Fruit fly (Drosophila melanogaster): ENCODE results near the gene CG14864.

Gene CG14864

DNA sequence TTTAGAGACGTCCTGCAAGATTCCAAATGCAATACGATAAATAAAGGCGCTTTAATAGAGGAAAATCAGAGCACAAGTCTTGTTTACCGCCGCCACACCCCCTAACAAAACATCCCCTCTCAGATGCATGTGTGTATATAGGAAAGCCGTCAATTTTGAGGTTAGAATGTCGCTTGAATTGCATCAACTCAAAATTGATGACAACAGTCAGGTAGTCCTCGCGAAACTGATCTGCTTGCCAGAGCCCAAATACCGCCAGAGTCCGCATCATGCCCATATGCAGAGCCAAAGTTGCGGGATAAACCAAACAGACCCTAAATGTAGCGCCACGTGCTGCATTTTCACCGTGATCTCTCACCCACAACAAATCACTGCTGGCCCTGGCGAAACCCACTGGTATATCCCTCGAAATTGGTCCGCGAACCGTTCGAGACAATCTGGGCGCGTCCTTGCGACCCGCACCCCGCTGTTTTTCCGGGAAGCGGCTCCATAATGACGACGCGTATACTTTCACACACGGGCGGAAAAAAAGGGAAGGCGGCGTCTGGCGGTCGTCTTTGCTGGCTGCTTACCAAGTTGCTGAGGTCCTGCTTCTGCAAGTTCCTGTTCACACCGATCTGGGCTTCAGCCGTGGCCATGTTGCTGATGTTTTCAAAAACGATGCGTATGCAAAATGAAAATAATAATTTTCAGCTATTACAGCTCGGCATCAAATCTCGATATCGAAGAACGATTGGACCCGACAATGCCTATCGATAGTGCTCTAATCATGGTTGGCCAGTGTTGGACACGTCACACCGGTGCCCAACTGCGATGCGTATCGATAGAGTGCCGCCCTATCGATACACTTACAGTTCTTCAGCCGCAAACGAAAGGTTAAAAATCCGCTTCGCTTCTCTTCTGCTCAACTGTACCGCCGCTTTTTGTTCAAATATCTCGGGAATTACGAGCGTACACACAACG lies 5.3 kb downstream of the CG14864 start, which contains the start of the genes eIF2gamma and Set:
TSS of gene eIF2gamma (minus strand) at position 749 of the 963 bp plus-strand sequence.
TSS of gene Set (plus strand) at position 843 of the 963 bp plus-strand sequence.
- TF ChIP-seq CG17801 (GFP tag; optimal IDR thresholded peaks at IDR 0.05; ENCODE audit: partially characterized antibody) = peak; percentile 38

DNA sequence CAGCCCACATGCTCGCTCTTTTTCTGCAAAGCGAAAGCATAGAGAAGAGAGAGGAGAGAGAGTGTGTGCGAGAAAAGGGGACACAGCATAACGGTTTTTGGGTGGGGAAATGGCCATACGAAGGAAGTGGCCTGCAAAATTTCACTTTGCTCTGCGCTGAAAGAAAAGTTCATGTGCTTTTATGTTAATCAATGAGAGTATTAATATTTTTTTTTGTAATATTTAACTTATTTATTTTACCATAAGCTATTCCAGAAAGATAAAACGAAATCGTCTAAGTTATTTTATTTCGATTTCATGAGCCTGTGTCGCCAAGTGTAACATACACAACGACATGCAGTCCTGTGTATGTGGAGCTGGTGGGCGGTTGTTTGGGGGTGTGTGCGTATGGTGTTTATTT lies 17.9 kb downstream of the CG14864 start:
- no peak for TF ChIP-seq CG17801 (GFP tag; optimal IDR thresholded peaks at IDR 0.05; ENCODE audit: partially characterized antibody)

DNA sequence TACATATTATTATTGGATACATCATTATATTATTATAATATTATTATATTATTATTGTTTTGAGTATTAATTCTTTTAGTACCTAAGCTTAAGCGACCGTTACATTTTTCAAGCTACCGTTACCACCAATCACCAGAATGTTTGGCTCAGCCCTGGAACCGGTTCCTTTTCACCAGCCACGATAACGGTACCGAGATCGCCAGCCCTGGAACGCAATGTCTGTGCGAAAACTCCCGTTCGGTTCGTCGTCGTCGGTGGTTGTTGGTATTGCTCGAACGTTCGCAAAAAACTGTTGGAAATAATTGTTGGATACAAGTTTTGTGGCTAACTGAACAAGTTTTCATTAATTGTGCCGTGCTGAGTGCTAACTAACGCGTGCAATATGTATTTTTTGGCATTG lies 18.6 kb downstream of the CG14864 start, which contains the start of gene CG42404:
TSS of gene CG42404 (plus strand) at position 360 of the 400 bp plus-strand sequence.
- no peak for TF ChIP-seq CG17801 (GFP tag; optimal IDR thresholded peaks at IDR 0.05; ENCODE audit: partially characterized antibody)

DNA sequence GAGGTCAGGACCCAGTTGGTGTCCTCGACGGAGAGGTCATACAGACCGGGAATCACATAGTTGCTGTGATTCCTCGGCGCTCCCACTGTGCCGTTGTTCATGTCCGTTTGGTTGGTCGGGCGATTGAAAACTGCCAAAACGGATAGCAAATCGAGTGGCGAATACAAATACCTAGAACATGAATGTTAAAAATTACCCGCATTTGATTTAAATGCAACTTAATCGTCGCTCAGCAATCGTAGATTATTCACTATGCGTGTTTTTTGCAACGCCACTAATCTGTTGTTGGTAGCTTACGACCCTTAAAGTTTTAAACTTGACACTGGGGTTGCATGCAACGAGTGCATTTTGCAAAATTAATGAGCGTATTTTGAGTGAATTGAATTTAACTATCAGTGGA lies 19.3 kb downstream of the CG14864 start, which contains the start of gene Amt:
TSS of gene Amt (minus strand) at position 101 of the 400 bp plus-strand sequence.
- TF ChIP-seq CG17801 (GFP tag; optimal IDR thresholded peaks at IDR 0.05; ENCODE audit: partially characterized antibody) = no peak

DNA sequence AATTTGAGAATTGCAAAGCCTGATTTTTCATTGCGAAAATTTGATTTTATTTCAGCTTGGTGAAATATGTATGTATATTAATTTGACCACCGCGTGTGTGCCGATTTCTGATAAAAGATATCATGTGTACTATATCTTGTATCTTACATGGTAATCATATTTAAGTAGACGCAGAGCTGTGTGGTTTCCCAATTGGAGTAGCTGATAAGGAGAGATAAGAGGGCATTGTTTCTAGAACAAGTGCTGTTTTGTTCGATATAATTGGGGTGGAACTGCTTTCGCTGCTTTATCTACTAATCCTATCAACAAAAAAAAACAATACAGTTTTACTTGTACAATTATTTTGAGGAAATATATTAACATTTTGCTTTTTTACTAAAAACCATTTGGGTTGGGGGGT lies 21.7 kb downstream of the CG14864 start:
- TF ChIP-seq CG17801 (GFP tag; optimal IDR thresholded peaks at IDR 0.05; ENCODE audit: partially characterized antibody) = no peak

DNA sequence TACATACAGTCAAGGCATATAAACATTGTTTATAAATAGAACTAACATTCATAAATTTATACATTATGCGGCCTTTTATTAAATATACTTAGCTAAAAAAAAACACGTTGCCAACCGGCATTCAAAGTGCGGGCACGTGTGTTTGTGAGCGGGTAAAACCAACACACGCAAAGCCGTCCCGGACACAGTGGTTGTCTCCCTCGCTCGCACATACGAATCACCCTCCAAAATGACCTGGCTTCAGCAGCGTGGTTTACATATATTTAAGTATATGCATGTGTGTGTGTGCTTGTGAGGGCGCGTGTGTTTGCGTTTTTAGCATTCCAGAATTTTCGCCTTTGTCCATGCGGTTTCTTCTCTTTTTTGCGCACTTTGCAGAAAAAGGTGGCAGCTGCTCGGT lies 24.9 kb downstream of the CG14864 start:
- TF ChIP-seq CG17801 (GFP tag; optimal IDR thresholded peaks at IDR 0.05; ENCODE audit: partially characterized antibody) = no peak

DNA sequence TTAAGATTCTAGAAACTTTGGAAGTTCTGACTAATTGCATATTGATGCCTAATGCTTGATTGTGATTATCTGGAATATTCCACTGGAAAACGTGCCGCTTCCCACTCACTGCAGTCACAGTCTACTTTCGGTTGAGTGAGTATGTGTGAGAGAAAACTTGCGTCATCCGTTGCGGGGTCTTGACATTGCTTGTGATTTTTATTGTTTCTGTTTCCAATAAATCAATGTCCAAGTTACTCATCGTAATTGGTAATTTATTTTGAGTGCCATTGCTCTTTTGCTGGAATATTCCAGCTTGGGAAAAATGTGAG lies 25.3 kb downstream of the CG14864 start:
- no peak for TF ChIP-seq CG17801 (GFP tag; optimal IDR thresholded peaks at IDR 0.05; ENCODE audit: partially characterized antibody)

DNA sequence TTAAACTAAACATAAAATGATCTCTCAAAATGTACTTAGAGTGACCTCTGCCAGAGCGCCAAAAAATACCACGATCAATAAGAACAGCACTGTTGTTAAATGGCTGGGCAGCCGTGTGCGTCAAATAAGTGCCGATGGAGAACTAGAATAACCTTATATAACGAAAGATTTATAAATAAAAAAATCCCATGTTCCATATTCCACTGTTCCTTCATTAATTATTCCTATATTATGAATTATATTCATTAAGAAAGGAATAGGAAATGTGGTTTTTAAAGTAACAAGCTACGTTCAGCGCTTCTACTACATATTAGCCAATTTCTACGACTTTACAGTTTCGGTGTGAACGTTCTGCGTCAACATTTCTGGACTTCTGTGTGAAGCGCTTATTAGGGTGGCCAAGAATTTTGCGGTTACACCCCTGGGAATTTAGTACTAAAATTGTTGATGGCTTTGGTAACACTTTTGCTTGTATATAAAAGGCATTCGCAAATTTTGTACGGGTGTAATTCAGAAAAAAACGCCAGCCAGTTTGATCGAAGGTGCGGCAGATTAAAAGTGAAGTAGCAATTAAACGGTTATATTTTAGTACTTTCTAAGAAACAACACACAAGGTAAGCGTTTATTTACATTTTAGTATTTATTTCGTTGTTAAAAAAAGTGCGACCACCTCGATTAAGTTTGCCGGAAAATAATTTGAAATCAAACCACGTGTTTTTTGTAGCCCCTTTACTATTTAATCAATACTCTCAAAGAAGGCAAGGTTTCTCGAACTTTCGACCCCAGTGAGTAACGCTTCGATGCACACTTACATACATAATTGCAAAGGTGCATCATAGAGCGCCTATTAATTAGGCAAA lies 25.9 kb downstream of the CG14864 start, which contains the start of the genes tefu and Hsc70-4:
TSS of gene tefu (minus strand) at position 51 of the 860 bp plus-strand sequence.
TSS of gene Hsc70-4 (plus strand) at position 502 of the 860 bp plus-strand sequence.
- peak; percentile 50 for TF ChIP-seq CG17801 (GFP tag; optimal IDR thresholded peaks at IDR 0.05; ENCODE audit: partially characterized antibody)

DNA sequence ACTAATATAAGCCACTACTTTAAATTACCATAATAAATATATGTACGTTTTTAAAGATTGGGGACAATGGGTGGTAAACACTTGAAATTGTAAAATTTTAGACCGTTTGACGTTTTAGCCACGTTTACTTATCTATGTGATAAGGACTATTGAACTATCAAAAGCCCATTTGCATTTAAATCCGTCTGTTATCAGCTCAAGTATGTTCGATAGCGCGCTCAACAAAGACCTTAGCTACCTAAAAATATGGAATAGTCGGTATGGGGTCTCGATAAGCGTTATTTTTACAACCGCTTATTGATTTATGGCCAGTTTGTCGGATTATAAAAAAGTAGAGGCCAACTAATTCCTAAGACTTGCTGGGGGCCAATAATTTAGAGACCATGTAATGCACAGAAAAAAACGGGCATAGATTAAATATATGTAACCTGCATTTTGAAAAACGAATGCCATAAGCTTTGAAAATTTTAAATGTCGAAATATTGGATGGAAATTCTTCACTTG lies 36.7 kb downstream of the CG14864 start:
- TF ChIP-seq CG17801 (GFP tag; optimal IDR thresholded peaks at IDR 0.05; ENCODE audit: partially characterized antibody) = no peak

DNA sequence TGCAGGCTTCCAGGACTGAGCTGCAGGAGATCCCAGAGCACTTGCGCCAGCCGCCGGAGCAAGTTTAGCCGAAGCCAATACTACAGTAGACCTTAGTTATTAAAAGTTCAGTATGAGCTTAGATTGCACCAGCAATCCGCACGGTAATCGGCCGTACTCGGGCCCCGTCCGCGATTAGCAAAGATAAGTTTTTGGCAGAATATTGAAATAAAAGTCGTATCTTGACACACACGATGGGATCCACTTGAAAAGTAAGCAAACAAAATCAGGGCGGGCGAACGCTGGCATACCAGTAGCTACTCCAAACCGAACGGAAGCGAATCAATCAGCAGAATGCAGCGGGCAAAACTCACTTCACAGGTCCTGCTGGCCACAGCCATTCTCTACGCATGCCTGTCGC lies 38.1 kb downstream of the CG14864 start, which contains the start of gene CG34316:
TSS of gene CG34316 (plus strand) at position 301 of the 400 bp plus-strand sequence.
- no peak for TF ChIP-seq CG17801 (GFP tag; optimal IDR thresholded peaks at IDR 0.05; ENCODE audit: partially characterized antibody)

DNA sequence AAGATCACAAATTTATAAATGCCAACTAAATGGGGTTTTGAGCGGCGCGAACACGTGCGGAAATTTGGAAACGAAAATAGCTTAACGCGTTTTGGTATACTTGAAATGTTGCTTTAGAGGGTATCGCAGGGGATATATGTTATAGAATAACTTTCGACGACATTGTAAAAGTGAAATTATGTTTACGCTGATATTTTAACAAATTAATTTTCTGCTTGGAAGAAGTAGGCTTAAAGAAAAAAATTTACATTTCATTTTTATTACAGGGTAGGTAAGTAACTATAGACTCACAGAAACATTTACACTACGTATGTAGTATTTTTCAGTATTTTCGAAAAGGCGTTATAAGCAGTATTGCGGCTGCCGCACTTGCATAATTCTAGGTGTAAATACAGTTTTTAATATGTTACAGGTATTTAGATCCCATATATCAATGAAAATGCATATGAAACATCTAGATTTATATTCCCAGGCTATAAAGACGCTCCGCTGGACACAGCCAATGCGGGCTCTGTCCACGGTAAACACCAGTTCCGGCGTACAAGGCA lies 38.9 kb downstream of the CG14864 start, which contains the start of the genes Art3 and mRpS10:
TSS of gene Art3 (minus strand) at position 80 of the 548 bp plus-strand sequence.
TSS of gene mRpS10 (plus strand) at position 337 of the 548 bp plus-strand sequence.
- TF ChIP-seq CG17801 (GFP tag; optimal IDR thresholded peaks at IDR 0.05; ENCODE audit: partially characterized antibody) = peak; percentile 100

DNA sequence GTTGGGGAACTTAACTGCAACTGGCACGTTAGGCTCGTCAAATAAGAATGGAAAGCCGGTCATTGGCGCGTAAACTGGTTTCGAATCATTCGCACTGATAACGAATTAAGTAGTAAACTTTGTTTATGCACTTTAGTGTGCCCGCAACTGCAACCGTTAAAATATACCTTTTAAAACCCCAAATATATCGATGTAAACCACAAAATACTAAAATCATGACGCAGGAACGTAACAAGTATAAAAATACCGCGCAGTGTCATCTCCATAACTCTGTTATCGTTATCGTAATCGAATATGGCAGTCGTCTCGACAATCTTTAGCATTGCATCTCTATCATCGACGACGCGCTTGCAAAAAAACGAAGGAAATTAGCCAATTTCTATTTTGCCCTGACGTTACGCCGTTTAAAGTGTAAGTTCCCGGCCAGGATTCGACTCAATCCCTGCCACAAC lies 43.0 kb downstream of the CG14864 start, which contains the start of the genes CG31344 and Caf1-55:
TSS of gene CG31344 (minus strand) at position 51 of the 452 bp plus-strand sequence.
TSS of gene Caf1-55 (plus strand) at position 298 of the 452 bp plus-strand sequence.
- peak; percentile 40 for TF ChIP-seq CG17801 (GFP tag; optimal IDR thresholded peaks at IDR 0.05; ENCODE audit: partially characterized antibody)

DNA sequence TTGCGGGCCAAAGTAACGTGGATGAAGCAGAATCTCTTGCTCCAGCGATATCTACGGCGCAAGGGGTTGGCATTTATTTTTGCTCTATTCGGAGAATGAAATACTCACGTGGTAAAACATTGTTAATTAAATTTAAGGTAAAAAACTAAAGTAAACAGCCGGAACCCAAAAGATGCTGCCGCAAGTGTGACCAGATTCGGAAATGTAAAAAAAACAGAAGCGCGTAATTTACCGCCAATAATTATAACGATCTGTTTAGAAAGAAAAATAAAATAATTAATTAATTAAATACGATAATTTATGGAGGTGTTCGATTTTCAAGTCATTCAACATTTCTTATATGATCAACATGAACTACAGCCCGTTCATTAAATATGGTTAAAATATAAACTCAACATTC lies 45.4 kb downstream of the CG14864 start, which contains the start of gene Polr2G:
TSS of gene Polr2G (minus strand) at position 208 of the 400 bp plus-strand sequence.
- no peak for TF ChIP-seq CG17801 (GFP tag; optimal IDR thresholded peaks at IDR 0.05; ENCODE audit: partially characterized antibody)

Measured in ovary, adult (tissue).